Fruit fly (Drosophila melanogaster): ENCODE results near the gene CG11313.

- no peak for TF ChIP-seq pad (GFP tag; optimal IDR thresholded peaks at IDR 0.05)
- no peak for TF ChIP-seq Mnt (GFP tag; optimal IDR thresholded peaks at IDR 0.05)
- no peak for TF ChIP-seq cnc (optimal IDR thresholded peaks at IDR 0.05)
- TF ChIP-seq tj (GFP tag; optimal IDR thresholded peaks at IDR 0.05), result no peak
- TF ChIP-seq bab1 (GFP tag; optimal IDR thresholded peaks at IDR 0.05), result no peak
- no peak for TF ChIP-seq CG33017 (tag; optimal IDR thresholded peaks at IDR 0.05)
- TF ChIP-seq toe (GFP tag; optimal IDR thresholded peaks at IDR 0.05), result no peak
- no peak for TF ChIP-seq cic (GFP tag; optimal IDR thresholded peaks at IDR 0.05)
- TF ChIP-seq CG7101 (tag; optimal IDR thresholded peaks at IDR 0.05), result no peak
- no peak for TF ChIP-seq Crg-1 (GFP tag; optimal IDR thresholded peaks at IDR 0.05)
Observed at dm6 chr3R:30697038-30697437, 33.9 kb downstream of the CG11313 start, which contains the start of gene Pka-C2.
